Worm (Caenorhabditis elegans) whole organism, L4 larva: ENCODE measurements around the gene K09H11.4.
A peak's percentile ranks its signal among the peaks of the same experiment; 100 is the strongest.

Experiments used
- F44E2.7 ChIP-seq: fragments of 200-800 bp; sonication (Bioruptor generic); IDR thresholded peaks from 2 replicates; pipeline ENCODE4 v2.1.2; 2022; ENCODE audit warnings: missing genetic modification characterization, missing compliant biosample characterization
- Y75B8A.6 ChIP-seq: fragments of 200-800 bp; sonication (Bioruptor generic); IDR thresholded peaks from 2 replicates; pipeline ENCODE4 v1.3.6; 2022; ENCODE audit warnings: missing genetic modification reagents, missing genetic modification characterization, missing compliant biosample characterization
- aha-1 ChIP-seq: fragments of 150-350 bp; peaks from one replicate; lab custom pipeline; 2014; ENCODE audit warnings: missing biosample characterization, missing genetic modification characterization
- ceh-20 ChIP-seq: fragments of 200-800 bp; sonication (Bioruptor generic); IDR thresholded peaks from 2 replicates; pipeline ENCODE4 v1.3.6; 2022; ENCODE audit warnings: missing genetic modification reagents, missing genetic modification characterization, missing compliant biosample characterization
- daf-16 ChIP-seq, 3 experiments: sonication (generic microtip); optimal IDR thresholded peaks; 2 replicates each; lab custom pipeline; 2016 to 2017; ENCODE audit warnings: missing genetic modification characterization in 3 of 3, missing genetic modification reagents in 3 of 3, mild to moderate bottlenecking in 2 of 3, missing compliant biosample characterization in 2 of 3, missing biosample characterization in 1 of 3, moderate library complexity in 1 of 3
- dmd-6 ChIP-seq: fragments of 200-800 bp; sonication (Bioruptor generic); IDR thresholded peaks from 2 replicates; pipeline ENCODE4 v1.3.6; 2022; ENCODE audit warnings: missing genetic modification reagents, missing genetic modification characterization, missing compliant biosample characterization
- dve-1 ChIP-seq: sonication (generic microtip); optimal IDR thresholded peaks from 2 replicates; lab custom pipeline; 2017; ENCODE audit warnings: antibody characterized with exemption, mild to moderate bottlenecking, missing genetic modification characterization, missing compliant biosample characterization; ENCODE audit not compliant: insufficient read depth
- hlh-11 ChIP-seq: fragments of 200-800 bp; sonication (Bioruptor generic); optimal IDR thresholded peaks from 2 replicates; lab custom pipeline; 2018; ENCODE audit warnings: mild to moderate bottlenecking, missing genetic modification characterization, missing compliant biosample characterization
- hlh-30 ChIP-seq: sonication (generic microtip); optimal IDR thresholded peaks from 2 replicates; lab custom pipeline; 2017; ENCODE audit warnings: antibody characterized with exemption, mild to moderate bottlenecking, missing genetic modification characterization, missing compliant biosample characterization; ENCODE audit not compliant: insufficient read depth
- lin-13 ChIP-seq: fragments of 150-350 bp; optimal IDR thresholded peaks from 2 replicates; lab custom pipeline; 2014; ENCODE audit warnings: missing biosample characterization, missing genetic modification reagents, missing genetic modification characterization
- lin-15B ChIP-seq: fragments of 150-350 bp; sonication (generic microtip); optimal IDR thresholded peaks from 3 replicates; lab custom pipeline; 2014; ENCODE audit warnings: missing biosample characterization, missing genetic modification characterization
- lin-38 ChIP-seq: fragments of 200-800 bp; sonication (Bioruptor generic); IDR thresholded peaks from 2 replicates; pipeline ENCODE4 v1.3.6; 2022; ENCODE audit warnings: missing genetic modification reagents, missing genetic modification characterization, missing compliant biosample characterization
- lsy-2 ChIP-seq, 2 experiments: fragments of 150-350 bp in 1 of 2; sonication (generic microtip) in 1 of 2; optimal IDR thresholded peaks; 2 replicates each; lab custom pipeline; 2014 to 2017; ENCODE audit warnings: missing biosample characterization in 2 of 2, missing genetic modification characterization in 2 of 2
- madf-9 ChIP-seq: fragments of 200-800 bp; sonication (Bioruptor generic); conservative IDR thresholded peaks from 2 replicates; pipeline ENCODE4 v1.3.6; 2022; ENCODE audit warnings: missing genetic modification reagents, missing genetic modification characterization, missing compliant biosample characterization
- mdl-1 ChIP-seq, 2 experiments: fragments of 150-350 bp in 1 of 2; sonication (generic microtip) in 1 of 2; optimal IDR thresholded peaks; 2 replicates each; lab custom pipeline; 2014 to 2017; ENCODE audit warnings: missing biosample characterization in 2 of 2, missing genetic modification characterization in 2 of 2
- mes-2 ChIP-seq: sonication (generic microtip); optimal IDR thresholded peaks from 2 replicates; lab custom pipeline; 2016; ENCODE audit warnings: missing genotype, mild to moderate bottlenecking, missing genetic modification characterization, missing compliant biosample characterization; ENCODE audit not compliant: poor library complexity, severe bottlenecking
- mxl-2 ChIP-seq: fragments of 200-800 bp; sonication (Bioruptor generic); conservative IDR thresholded peaks from 2 replicates; pipeline ENCODE4 v1.3.6; 2022; ENCODE audit warnings: missing genetic modification reagents, missing genetic modification characterization, missing compliant biosample characterization
- mxl-3 ChIP-seq: fragments of 200-800 bp; sonication (Bioruptor generic); optimal IDR thresholded peaks from 2 replicates; lab custom pipeline; 2018; ENCODE audit warnings: mild to moderate bottlenecking, missing genetic modification characterization, missing compliant biosample characterization
- nhr-28 ChIP-seq: fragments of 150-350 bp; optimal IDR thresholded peaks from 2 replicates; lab custom pipeline; 2014; ENCODE audit warnings: missing biosample characterization, missing genetic modification characterization
- nhr-48 ChIP-seq: sonication (generic microtip); optimal IDR thresholded peaks from 2 replicates; lab custom pipeline; 2016; ENCODE audit warnings: mild to moderate bottlenecking, missing genetic modification characterization, missing compliant biosample characterization
- nhr-76 ChIP-seq: fragments of 150-350 bp; optimal IDR thresholded peaks from 2 replicates; lab custom pipeline; 2014; ENCODE audit warnings: missing biosample characterization, missing genetic modification characterization
- pha-4 ChIP-seq, 2 experiments: fragments of 150-350 bp in 1 of 2; fragments of 200-800 bp in 1 of 2; sonication (Bioruptor generic) in 1 of 2; IDR thresholded peaks in 1 of 2; optimal IDR thresholded peaks in 1 of 2; 2 replicates each; pipeline versions ENCODE4 v1.3.6 to Lab custom; 2014 to 2022; ENCODE audit warnings: missing genetic modification characterization in 2 of 2, missing genetic modification reagents in 2 of 2, missing biosample characterization in 1 of 2, missing compliant biosample characterization in 1 of 2
- pqm-1 ChIP-seq: sonication (generic microtip); optimal IDR thresholded peaks from 2 replicates; lab custom pipeline; 2017; ENCODE audit warnings: missing biosample characterization, missing genetic modification characterization
- rbr-2 ChIP-seq: sonication (generic microtip); optimal IDR thresholded peaks from 2 replicates; lab custom pipeline; 2016; ENCODE audit warnings: missing genotype, missing genetic modification characterization, missing compliant biosample characterization
- sdz-12 ChIP-seq: fragments of 200-800 bp; sonication (Bioruptor generic); optimal IDR thresholded peaks from 2 replicates; lab custom pipeline; 2018; ENCODE audit warnings: mild to moderate bottlenecking, missing genetic modification characterization, missing compliant biosample characterization
- tra-1 ChIP-seq: fragments of 200-800 bp; sonication (Bioruptor generic); IDR thresholded peaks from 2 replicates; pipeline ENCODE4 v1.3.6; 2022; ENCODE audit warnings: missing genetic modification reagents, missing genetic modification characterization, missing compliant biosample characterization
- unc-62 ChIP-seq, 3 experiments: fragments of 150-350 bp in 1 of 3; sonication (generic microtip); optimal IDR thresholded peaks in 2 of 3; peaks in 1 of 3; 1 replicate in 1 of 3; 2 replicates in 2 of 3; lab custom pipeline; 2014 to 2017; ENCODE audit warnings: missing biosample characterization in 3 of 3, missing genetic modification characterization in 3 of 3, missing genetic modification reagents in 3 of 3, missing genotype in 1 of 3
- vab-7 ChIP-seq: fragments of 200-800 bp; sonication (Bioruptor generic); IDR thresholded peaks from 2 replicates; pipeline ENCODE4 v1.3.6; 2022; ENCODE audit warnings: missing genetic modification reagents, missing genetic modification characterization, missing compliant biosample characterization
- ztf-7 ChIP-seq: fragments of 150-350 bp; optimal IDR thresholded peaks from 2 replicates; lab custom pipeline; 2014; ENCODE audit warnings: missing biosample characterization, missing genetic modification characterization

K09H11.4 gene

DNA sequence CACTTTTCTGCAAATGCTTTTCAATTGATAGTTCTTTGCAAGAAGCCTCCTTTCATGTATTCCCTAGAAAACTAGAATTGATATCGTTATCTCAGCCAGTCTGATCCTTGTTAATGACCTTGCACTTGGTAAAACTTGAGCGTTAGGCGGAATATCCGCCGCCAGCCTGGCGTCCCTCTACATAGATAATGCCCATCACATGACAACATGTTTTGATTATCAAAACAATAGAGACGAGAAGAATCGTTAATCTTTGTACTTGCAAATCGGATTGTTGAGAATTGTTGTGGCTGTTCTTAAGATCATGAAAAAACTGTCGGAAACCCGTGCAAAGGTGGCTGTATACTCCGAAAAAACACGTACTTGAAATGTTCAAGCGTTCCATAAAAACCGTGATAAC lies 32.8 kb downstream of the K09H11.4 start:
- TF ChIP-seq hlh-11 (tag; lab: Kevin White, UChicago) = peak; percentile 36
- TF ChIP-seq mdl-1 (tag; optimal IDR thresholded peaks at IDR 0.05; lab: Kevin White, UChicago) = peak in 1 of 2 experiments; percentile 4
- no peak for TF ChIP-seq F44E2.7 (GFP tag; lab: Robert Waterston, UW)
- peak in 1 of 2 experiments; percentile 72 for TF ChIP-seq unc-62 (GFP tag; optimal IDR thresholded peaks at IDR 0.05 in 1 of 2; lab: Kevin White, UChicago)
- TF ChIP-seq unc-62 (tag; optimal IDR thresholded peaks at IDR 0.05; lab: Kevin White, UChicago) = no peak
- TF ChIP-seq lin-15B = no peak
- no peak for TF ChIP-seq vab-7 (GFP tag; lab: Robert Waterston, UW)

ce11 chrV:5691665-5692407 lies 34.5 kb downstream of the K09H11.4 start, which contains the start of gene F25B4.8:
Gene F25B4.8 (minus strand): TSS chrV:5691715.
- TF ChIP-seq dve-1 (tag; lab: Kevin White, UChicago) (peak; percentile 8), nhr-76 (no peak), dmd-6 (no peak), pqm-1 (tag; lab: Kevin White, UChicago) (peak; percentile 12), daf-16 (GFP tag; optimal IDR thresholded peaks at IDR 0.05; lab: Kevin White, UChicago) (no peak), daf-16 (tag; optimal IDR thresholded peaks at IDR 0.05; lab: Kevin White, UChicago) (peak; percentile 34)

- TF ChIP-seq mxl-3 (GFP tag; lab: Kevin White, UChicago) (peak; percentile 44), mxl-2 (GFP tag; lab: Robert Waterston, UW) (no peak), vab-7 (GFP tag; lab: Robert Waterston, UW) (no peak), mes-2 (tag; lab: Kevin White, UChicago) (peak; percentile 31), lin-38 (GFP tag; lab: Robert Waterston, UW) (peak; percentile 45), rbr-2 (tag; lab: Kevin White, UChicago) (no peak), tra-1 (GFP tag; lab: Robert Waterston, UW) (no peak), lsy-2 (tag; optimal IDR thresholded peaks at IDR 0.05; lab: Kevin White, UChicago) (peak in 1 of 2 experiments; percentile 13), hlh-11 (tag; lab: Kevin White, UChicago) (peak; percentile 11), ceh-20 (no peak), hlh-30 (tag; lab: Kevin White, UChicago) (peak; percentile 50), unc-62 (GFP tag; optimal IDR thresholded peaks at IDR 0.05 in 1 of 2; lab: Kevin White, UChicago) (peak in 1 of 2 experiments; percentile 43), unc-62 (tag; optimal IDR thresholded peaks at IDR 0.05; lab: Kevin White, UChicago) (no peak), nhr-48 (tag; lab: Kevin White, UChicago) (no peak), dmd-6 (0 out of 2 replicates have a peak, but pooled peaks have one; percentile 27), aha-1 (tag; lab: Kevin White, UChicago) (peak; percentile 71), mdl-1 (tag; optimal IDR thresholded peaks at IDR 0.05; lab: Kevin White, UChicago) (peak in 1 of 2 experiments; percentile 64), lin-13 (GFP tag; lab: Kevin White, UChicago) (no peak), ztf-7 (tag; lab: Kevin White, UChicago) (peak; percentile 54), Y75B8A.6 (GFP tag; lab: Robert Waterston, UW) (no peak), nhr-28 (peak; percentile 55), madf-9 (GFP tag; lab: Robert Waterston, UW) (no peak), daf-16 (GFP tag; optimal IDR thresholded peaks at IDR 0.05; lab: Kevin White, UChicago) (no peak), daf-16 (tag; optimal IDR thresholded peaks at IDR 0.05; lab: Kevin White, UChicago) (peak; percentile 21), sdz-12 (GFP tag; lab: Kevin White, UChicago) (no peak), pha-4 (GFP tag; IDR thresholded peaks at IDR 0.05; lab: Robert Waterston, UW) (no peak), pha-4 (tag; optimal IDR thresholded peaks at IDR 0.05; lab: Kevin White, UChicago) (no peak)
- TF ChIP-seq, all 104 proteins: peak for 13
Observed at ce11 chrV:5687115-5687979, 39.0 kb downstream of the K09H11.4 start, which contains the start of gene F25B4.7. Gene F25B4.7 (minus strand): TSS chrV:5687226.
